Fruit fly (Drosophila melanogaster) whole organism, embryonic: ENCODE data around the gene Ir31a.

Source experiments
- Ada2b ChIP-seq: fragments of 200-800 bp; sonication (Bioruptor generic); IDR thresholded peaks from 2 replicates; pipeline ENCODE4 v1.3.6; 2022; ENCODE audit warnings: missing biosample characterization, missing genetic modification characterization
- Atf3 ChIP-seq: fragments of 200-800 bp; sonication (Bioruptor generic); optimal IDR thresholded peaks from 3 replicates; lab custom pipeline; 2016; ENCODE audit warnings: missing biosample characterization, missing genetic modification characterization
- Blimp-1 ChIP-seq: fragments of 200-800 bp; sonication (Bioruptor generic); optimal IDR thresholded peaks from 3 replicates; lab custom pipeline; 2018; ENCODE audit warnings: missing biosample characterization, missing genetic modification characterization, mild to moderate bottlenecking, moderate library complexity, missing genetic modification reagents
- CG11247 ChIP-seq: fragments of 200-800 bp; sonication (Bioruptor generic); IDR thresholded peaks from 2 replicates; pipeline ENCODE4 v1.3.6; 2022; ENCODE audit warnings: missing biosample characterization, missing genetic modification characterization
- CG15011 ChIP-seq: fragments of 200-800 bp; sonication (Bioruptor generic); optimal IDR thresholded peaks from 3 replicates; lab custom pipeline; 2018; ENCODE audit warnings: missing biosample characterization, mild to moderate bottlenecking, missing genetic modification characterization
- CG1647 ChIP-seq: fragments of 200-800 bp; sonication (Bioruptor generic); optimal IDR thresholded peaks from 3 replicates; lab custom pipeline; 2016; ENCODE audit warnings: missing biosample characterization, missing genetic modification characterization
- CG31224 ChIP-seq: fragments of 200-800 bp; sonication (Bioruptor generic); IDR thresholded peaks from 2 replicates; pipeline ENCODE4 v1.3.6; 2022; ENCODE audit warnings: missing biosample characterization, missing genetic modification characterization
- CG33213 ChIP-seq: fragments of 200-800 bp; sonication (Bioruptor generic); optimal IDR thresholded peaks from 3 replicates; lab custom pipeline; 2016; ENCODE audit warnings: missing biosample characterization, missing genetic modification characterization
- CG4730 ChIP-seq: fragments of 200-800 bp; sonication (Bioruptor generic); IDR thresholded peaks from 2 replicates; pipeline ENCODE4 v1.3.6; 2022; ENCODE audit warnings: missing biosample characterization, missing genetic modification characterization
- CG5180 ChIP-seq: fragments of 200-800 bp; sonication (Bioruptor generic); optimal IDR thresholded peaks from 3 replicates; lab custom pipeline; 2017; ENCODE audit warnings: missing biosample characterization, missing genetic modification characterization, mild to moderate bottlenecking, moderate library complexity, missing genetic modification reagents
- CG5245 ChIP-seq: fragments of 200-800 bp; sonication (Bioruptor generic); optimal IDR thresholded peaks from 3 replicates; lab custom pipeline; 2016; ENCODE audit warnings: missing biosample characterization, missing genetic modification characterization
- CG6175 ChIP-seq: fragments of 200-800 bp; sonication (Bioruptor generic); IDR thresholded peaks from 3 replicates; pipeline ENCODE4 v1.3.6; 2022; ENCODE audit warnings: missing biosample characterization, missing genetic modification characterization
- CG6683 ChIP-seq: fragments of 200-800 bp; sonication (Bioruptor generic); optimal IDR thresholded peaks from 2 replicates; lab custom pipeline; 2017; ENCODE audit warnings: missing biosample characterization, mild to moderate bottlenecking, missing genetic modification characterization, missing genetic modification reagents
- CG6791 ChIP-seq: fragments of 200-800 bp; sonication (Bioruptor generic); IDR thresholded peaks from 3 replicates; pipeline ENCODE4 v1.3.6; 2022; ENCODE audit warnings: missing biosample characterization, missing genetic modification characterization; ENCODE audit not compliant: partially characterized antibody
- Eip74EF ChIP-seq, 2 experiments: fragments of 200-800 bp in 1 of 2; fragments of >200 bp in 1 of 2; sonication (Bioruptor generic) in 1 of 2; optimal IDR thresholded peaks; 2 replicates each; lab custom pipeline; 2017 to 2019; ENCODE audit warnings: missing biosample characterization in 2 of 2, missing genetic modification characterization in 2 of 2, mild to moderate bottlenecking in 1 of 2, moderate library complexity in 1 of 2
- HHEX ChIP-seq: fragments of 200-800 bp; sonication (Bioruptor generic); optimal IDR thresholded peaks from 3 replicates; lab custom pipeline; 2017; ENCODE audit warnings: missing biosample characterization, mild to moderate bottlenecking, missing genetic modification characterization, missing genetic modification reagents
- MESR4 ChIP-seq: fragments of 200-800 bp; sonication (Bioruptor generic); optimal IDR thresholded peaks from 2 replicates; lab custom pipeline; 2018; ENCODE audit warnings: missing biosample characterization, mild to moderate bottlenecking, missing genetic modification characterization, moderate library complexity
- Med ChIP-seq: fragments of 200-800 bp; sonication (Bioruptor generic); peaks from one replicate; lab custom pipeline; 2016; ENCODE audit warnings: missing biosample characterization, missing genetic modification characterization, mild to moderate bottlenecking, inconsistent platforms, moderate library complexity
- NC2α ChIP-seq: fragments of 200-800 bp; sonication (Bioruptor generic); optimal IDR thresholded peaks from 2 replicates; lab custom pipeline; 2016; ENCODE audit warnings: missing biosample characterization, missing genetic modification characterization
- NC2β ChIP-seq: fragments of 200-800 bp; sonication (Bioruptor generic); optimal IDR thresholded peaks from 2 replicates; lab custom pipeline; 2016; ENCODE audit warnings: missing biosample characterization, missing genetic modification characterization
- NK7.1 ChIP-seq: fragments of 200-800 bp; sonication (Bioruptor generic); optimal IDR thresholded peaks from 3 replicates; lab custom pipeline; 2016; ENCODE audit warnings: missing biosample characterization, missing genetic modification characterization
- Optix ChIP-seq: fragments of 200-800 bp; sonication (Bioruptor generic); IDR thresholded peaks from 3 replicates; pipeline ENCODE4 v1.3.6; 2022; ENCODE audit warnings: missing biosample characterization, missing genetic modification characterization
- Pdp1 ChIP-seq, 2 experiments: fragments of 200-800 bp; sonication (Bioruptor generic); optimal IDR thresholded peaks; 3 replicates each; lab custom pipeline; 2016; ENCODE audit warnings: missing biosample characterization in 2 of 2, missing genetic modification characterization in 2 of 2, mild to moderate bottlenecking in 1 of 2, moderate library complexity in 1 of 2
- Side ChIP-seq: fragments of 200-800 bp; sonication (Bioruptor generic); optimal IDR thresholded peaks from 2 replicates; lab custom pipeline; 2016; ENCODE audit warnings: missing biosample characterization, missing genetic modification characterization
- ase ChIP-seq: fragments of 200-800 bp; sonication (Bioruptor generic); IDR thresholded peaks from 3 replicates; pipeline ENCODE4 v1.3.6; 2022; ENCODE audit warnings: missing biosample characterization, missing genetic modification characterization
- bsh ChIP-seq, 2 experiments: fragments of 200-800 bp; sonication (Bioruptor generic); optimal IDR thresholded peaks; 2 replicates each; lab custom pipeline; 2017 to 2018; ENCODE audit warnings: mild to moderate bottlenecking in 2 of 2, missing biosample characterization in 2 of 2, missing genetic modification characterization in 2 of 2, moderate library complexity in 1 of 2
- cato ChIP-seq: fragments of 200-800 bp; sonication (Bioruptor generic); optimal IDR thresholded peaks from 2 replicates; lab custom pipeline; 2016; ENCODE audit warnings: missing biosample characterization, missing genetic modification characterization, borderline replicate concordance
- fu2 ChIP-seq: fragments of 200-800 bp; sonication (Bioruptor generic); optimal IDR thresholded peaks from 2 replicates; lab custom pipeline; 2016; ENCODE audit warnings: missing biosample characterization, missing genetic modification characterization
- gt ChIP-seq: fragments of 200-800 bp; sonication (Bioruptor generic); IDR thresholded peaks from 2 replicates; pipeline ENCODE4 v1.3.6; 2022; ENCODE audit warnings: missing biosample characterization, missing genetic modification characterization
- h ChIP-seq: fragments of >200 bp; optimal IDR thresholded peaks from 2 replicates; lab custom pipeline; 2017
- kay ChIP-seq: fragments of 200-800 bp; sonication (Bioruptor generic); optimal IDR thresholded peaks from 2 replicates; lab custom pipeline; 2016; ENCODE audit warnings: missing biosample characterization, missing genetic modification characterization
- lola ChIP-seq, 3 experiments: fragments of >200 bp in 2 of 3; fragments of 200-800 bp in 1 of 3; sonication (Bioruptor generic) in 1 of 3; optimal IDR thresholded peaks; 2 replicates each; lab custom pipeline; 2017 to 2019; ENCODE audit warnings: missing biosample characterization in 3 of 3, missing genetic modification characterization in 3 of 3, mild to moderate bottlenecking in 1 of 3, moderate library complexity in 1 of 3
- nerfin-1 ChIP-seq: fragments of 200-800 bp; sonication (Bioruptor generic); optimal IDR thresholded peaks from 3 replicates; lab custom pipeline; 2019; ENCODE audit warnings: missing biosample characterization, mild to moderate bottlenecking, missing genetic modification characterization, moderate library complexity
- nom ChIP-seq: fragments of 200-800 bp; sonication (Bioruptor generic); optimal IDR thresholded peaks from 2 replicates; lab custom pipeline; 2017; ENCODE audit warnings: missing biosample characterization, missing genetic modification characterization, mild to moderate bottlenecking, moderate library complexity, missing genetic modification reagents
- pfk ChIP-seq: fragments of 200-800 bp; sonication (Bioruptor generic); optimal IDR thresholded peaks from 2 replicates; lab custom pipeline; 2018; ENCODE audit warnings: missing biosample characterization, mild to moderate bottlenecking, missing genetic modification characterization, moderate library complexity
- sisA ChIP-seq: fragments of 200-800 bp; sonication (Bioruptor generic); IDR thresholded peaks from 2 replicates; pipeline ENCODE4 v1.3.6; 2022; ENCODE audit warnings: missing biosample characterization, missing genetic modification characterization
- tio ChIP-seq: fragments of 200-800 bp; sonication (Bioruptor generic); optimal IDR thresholded peaks from 2 replicates; lab custom pipeline; 2017; ENCODE audit warnings: missing biosample characterization, missing genetic modification characterization, inconsistent platforms
- tna ChIP-seq: fragments of 200-800 bp; sonication (Bioruptor generic); IDR thresholded peaks from 2 replicates; pipeline ENCODE4 v1.3.6; 2022; ENCODE audit warnings: missing biosample characterization, missing genetic modification characterization; ENCODE audit not compliant: partially characterized antibody

Ir31a gene

dm6 chr2L:10386208-10386805 is 19.1 kb upstream of the Ir31a start, which contains the start of the genes Cdk1 and mRpS7 (continued):
- TF ChIP-seq CG11247 (GFP tag; lab: Robert Waterston, UW) (peak; percentile 43; the same call in 1 of the 2 replicates), CG15011 (GFP tag; lab: Kevin White, UChicago) (peak; percentile 41), h (lab: Kevin White, UChicago) (no peak), cato (GFP tag; lab: Kevin White, UChicago) (peak; percentile 63), Optix (GFP tag; lab: Robert Waterston, UW) (no peak), CG5180 (GFP tag; lab: Kevin White, UChicago) (no peak), gt (GFP tag; lab: Robert Waterston, UW) (no peak), CG33213 (GFP tag; lab: Kevin White, UChicago) (no peak), ase (peak; percentile 60; the same call in 2 of the 3 replicates), tio (peak; percentile 74), Ada2b (peak; percentile 50; the same call in 1 of the 2 replicates), bsh (GFP tag; optimal IDR thresholded peaks at IDR 0.05; lab: Kevin White, UChicago) (peak in 1 of 2 experiments; percentile 75), NC2α (GFP tag; lab: Kevin White, UChicago) (no peak), CG1647 (GFP tag; lab: Kevin White, UChicago) (no peak), lola (GFP tag; optimal IDR thresholded peaks at IDR 0.05; lab: Kevin White, UChicago) (peak in 1 of 3 experiments; percentile 72), NK7.1 (GFP tag; lab: Kevin White, UChicago) (no peak), CG6175 (GFP tag; lab: Robert Waterston, UW) (no peak), Atf3 (GFP tag; lab: Kevin White, UChicago) (peak; percentile 68), fu2 (peak; percentile 29), nom (GFP tag; lab: Kevin White, UChicago) (no peak), CG6791 (GFP tag; lab: Robert Waterston, UW) (no peak), nerfin-1 (peak; percentile 51), Blimp-1 (peak; percentile 55), sisA (peak; percentile 38; the same call in 1 of the 2 replicates), Side (GFP tag; lab: Kevin White, UChicago) (peak; percentile 18), tna (no peak), CG6683 (GFP tag; lab: Kevin White, UChicago) (no peak), HHEX (GFP tag; lab: Kevin White, UChicago) (peak; percentile 40), kay (GFP tag; lab: Kevin White, UChicago) (no peak), NC2β (GFP tag; lab: Kevin White, UChicago) (peak; percentile 31), CG4730 (GFP tag; lab: Robert Waterston, UW) (peak; percentile 41), Med (GFP tag; lab: Kevin White, UChicago) (peak; percentile 86), Eip74EF (GFP tag; optimal IDR thresholded peaks at IDR 0.05; lab: Kevin White, UChicago) (peak in 1 of 2 experiments; percentile 38), pfk (peak; percentile 90)

dm6 chr2L:10386824-10387223 is 18.5 kb upstream of the Ir31a start:
- peak; percentile 49 for TF ChIP-seq MESR4 (GFP tag; lab: Kevin White, UChicago)
- no peak for TF ChIP-seq nerfin-1
- peak in 1 of 2 experiments; percentile 93 for TF ChIP-seq Pdp1 (GFP tag; optimal IDR thresholded peaks at IDR 0.05; lab: Kevin White, UChicago)
- no peak for TF ChIP-seq CG5245
- TF ChIP-seq CG6791 (GFP tag; lab: Robert Waterston, UW), result no peak
- TF ChIP-seq CG31224 (GFP tag; lab: Robert Waterston, UW), result no peak
